Fruit fly (Drosophila melanogaster) whole organism, embryonic: ENCODE measurements around the gene CG11267.

Experiments
- CG10654 ChIP-seq: fragments of 200-800 bp; sonication (Bioruptor generic); optimal IDR thresholded peaks from 2 replicates; lab custom pipeline; 2016; ENCODE audit warnings: missing biosample characterization, missing genetic modification characterization
- CG10959 ChIP-seq: fragments of 200-800 bp; sonication (Bioruptor generic); IDR thresholded peaks from 2 replicates; pipeline ENCODE4 v1.3.6; 2022; ENCODE audit warnings: missing biosample characterization, missing genetic modification characterization
- CG11560 ChIP-seq: fragments of 200-800 bp; sonication (Bioruptor generic); IDR thresholded peaks from 3 replicates; pipeline ENCODE4 v1.3.6; 2022; ENCODE audit warnings: missing biosample characterization, missing genetic modification characterization
- CG11696 ChIP-seq: fragments of 200-800 bp; sonication (Bioruptor generic); IDR thresholded peaks from 2 replicates; pipeline ENCODE4 v1.3.6; 2022; ENCODE audit warnings: missing biosample characterization, missing genetic modification characterization
- CG12219 ChIP-seq: fragments of 200-800 bp; sonication (Bioruptor generic); optimal IDR thresholded peaks from 3 replicates; lab custom pipeline; 2018; ENCODE audit warnings: missing biosample characterization, mild to moderate bottlenecking, missing genetic modification characterization
- CG13624 ChIP-seq: fragments of 200-800 bp; sonication (Bioruptor generic); optimal IDR thresholded peaks from 2 replicates; lab custom pipeline; 2016; ENCODE audit warnings: missing biosample characterization, missing genetic modification characterization
- CG13775 ChIP-seq: fragments of 200-800 bp; sonication (Bioruptor generic); optimal IDR thresholded peaks from 3 replicates; lab custom pipeline; 2017; ENCODE audit warnings: missing biosample characterization, mild to moderate bottlenecking, missing genetic modification characterization
- CG14860 ChIP-seq: fragments of 200-800 bp; sonication (Bioruptor generic); IDR thresholded peaks from 3 replicates; pipeline ENCODE4 v1.3.6; 2022; ENCODE audit warnings: missing biosample characterization, missing genetic modification characterization; ENCODE audit not compliant: partially characterized antibody
- CG15073 ChIP-seq: fragments of 200-800 bp; sonication (Bioruptor generic); optimal IDR thresholded peaks from 2 replicates; lab custom pipeline; 2016; ENCODE audit warnings: missing biosample characterization, missing genetic modification characterization
- CG1603 ChIP-seq: fragments of 200-800 bp; sonication (Bioruptor generic); optimal IDR thresholded peaks from 2 replicates; lab custom pipeline; 2019; ENCODE audit warnings: missing biosample characterization, mild to moderate bottlenecking, missing genetic modification characterization, moderate library complexity
- CG16815 ChIP-seq: fragments of 200-800 bp; sonication (Bioruptor generic); optimal IDR thresholded peaks from 3 replicates; lab custom pipeline; 2017; ENCODE audit warnings: missing biosample characterization, mild to moderate bottlenecking, missing genetic modification characterization
- CG17361 ChIP-seq: fragments of 200-800 bp; sonication (Bioruptor generic); IDR thresholded peaks from 3 replicates; pipeline ENCODE4 v1.3.6; 2022; ENCODE audit warnings: missing biosample characterization, missing genetic modification characterization
- CG1792 ChIP-seq: fragments of 200-800 bp; sonication (Bioruptor generic); optimal IDR thresholded peaks from 2 replicates; lab custom pipeline; 2016; ENCODE audit warnings: missing biosample characterization, missing genetic modification characterization
- CG2120 ChIP-seq: fragments of 200-800 bp; sonication (Bioruptor generic); optimal IDR thresholded peaks from 3 replicates; lab custom pipeline; 2016; ENCODE audit warnings: missing biosample characterization, missing genetic modification characterization
- CG30403 ChIP-seq: fragments of 200-800 bp; sonication (Bioruptor generic); optimal IDR thresholded peaks from 3 replicates; lab custom pipeline; 2016; ENCODE audit warnings: missing biosample characterization, missing genetic modification characterization
- CG32532 ChIP-seq: fragments of 200-800 bp; sonication (Bioruptor generic); IDR thresholded peaks from 2 replicates; pipeline ENCODE4 v1.3.6; 2022; ENCODE audit warnings: missing biosample characterization, missing genetic modification characterization
- CG3281 ChIP-seq: fragments of 200-800 bp; sonication (Bioruptor generic); optimal IDR thresholded peaks from 3 replicates; lab custom pipeline; 2017; ENCODE audit warnings: missing biosample characterization, mild to moderate bottlenecking, missing genetic modification characterization
- CG34224 ChIP-seq: fragments of 200-800 bp; sonication (Bioruptor generic); IDR thresholded peaks from 3 replicates; pipeline ENCODE4 v1.3.6; 2022; ENCODE audit warnings: missing biosample characterization, missing genetic modification characterization; ENCODE audit not compliant: partially characterized antibody
- CG4617 ChIP-seq: fragments of 200-800 bp; sonication (Bioruptor generic); optimal IDR thresholded peaks from 3 replicates; lab custom pipeline; 2016; ENCODE audit warnings: missing biosample characterization, missing genetic modification characterization, borderline replicate concordance
- CG5245 ChIP-seq: fragments of 200-800 bp; sonication (Bioruptor generic); optimal IDR thresholded peaks from 3 replicates; lab custom pipeline; 2016; ENCODE audit warnings: missing biosample characterization, missing genetic modification characterization
- CG6254 ChIP-seq: fragments of 200-800 bp; sonication (Bioruptor generic); optimal IDR thresholded peaks from 3 replicates; lab custom pipeline; 2017; ENCODE audit warnings: mild to moderate bottlenecking, missing biosample characterization, missing genetic modification reagents, missing genetic modification characterization
- CG8944 ChIP-seq: fragments of 200-800 bp; sonication (Bioruptor generic); optimal IDR thresholded peaks from 3 replicates; lab custom pipeline; 2016; ENCODE audit warnings: missing biosample characterization, missing genetic modification characterization
- CrebB ChIP-seq: fragments of 200-800 bp; sonication (Bioruptor generic); optimal IDR thresholded peaks from 3 replicates; lab custom pipeline; 2018; ENCODE audit warnings: missing biosample characterization, mild to moderate bottlenecking, missing genetic modification characterization
- Dll ChIP-seq: fragments of 200-800 bp; sonication (Bioruptor generic); IDR thresholded peaks from 4 replicates; pipeline ENCODE4 v1.3.6; 2022; ENCODE audit warnings: missing biosample characterization, missing genetic modification characterization; ENCODE audit not compliant: partially characterized antibody
- E2f1 ChIP-seq: fragments of 200-800 bp; sonication (Bioruptor generic); IDR thresholded peaks from 2 replicates; pipeline ENCODE4 v1.3.6; 2022; ENCODE audit warnings: missing biosample characterization, missing genetic modification characterization
- Ets65A ChIP-seq: fragments of 200-800 bp; sonication (Bioruptor generic); peaks from one replicate; lab custom pipeline; 2016; ENCODE audit warnings: missing biosample characterization, missing genetic modification characterization
- HHEX ChIP-seq: fragments of 200-800 bp; sonication (Bioruptor generic); optimal IDR thresholded peaks from 3 replicates; lab custom pipeline; 2017; ENCODE audit warnings: missing biosample characterization, mild to moderate bottlenecking, missing genetic modification characterization, missing genetic modification reagents
- Hmx ChIP-seq: fragments of 200-800 bp; sonication (Bioruptor generic); optimal IDR thresholded peaks from 2 replicates; lab custom pipeline; 2016; ENCODE audit warnings: missing biosample characterization, missing genetic modification characterization
- NC2α ChIP-seq: fragments of 200-800 bp; sonication (Bioruptor generic); optimal IDR thresholded peaks from 2 replicates; lab custom pipeline; 2016; ENCODE audit warnings: missing biosample characterization, missing genetic modification characterization
- NFAT ChIP-seq: fragments of 200-800 bp; sonication (Bioruptor generic); IDR thresholded peaks from 2 replicates; pipeline ENCODE4 v1.3.6; 2022; ENCODE audit warnings: missing biosample characterization, missing genetic modification characterization
- Spps ChIP-seq: fragments of 200-800 bp; sonication (Bioruptor generic); optimal IDR thresholded peaks from 2 replicates; lab custom pipeline; 2018; ENCODE audit warnings: missing biosample characterization, mild to moderate bottlenecking, missing genetic modification characterization
- abd-A ChIP-seq: fragments of 200-800 bp; sonication (Bioruptor generic); optimal IDR thresholded peaks from 3 replicates; lab custom pipeline; 2019; ENCODE audit warnings: missing biosample characterization, mild to moderate bottlenecking, missing genetic modification characterization, moderate library complexity
- croc ChIP-seq: fragments of 200-800 bp; sonication (Bioruptor generic); conservative IDR thresholded peaks from 3 replicates; pipeline ENCODE4 v1.3.6; 2022; ENCODE audit warnings: missing biosample characterization, missing genetic modification characterization
- crp ChIP-seq, 2 experiments: fragments of 200-800 bp; sonication (Bioruptor generic); optimal IDR thresholded peaks; 2 replicates in 1 of 2; 3 replicates in 1 of 2; lab custom pipeline; 2017; ENCODE audit warnings: missing biosample characterization in 2 of 2, missing genetic modification characterization in 2 of 2, mild to moderate bottlenecking in 1 of 2, moderate library complexity in 1 of 2
- disco-r ChIP-seq: fragments of 200-800 bp; sonication (Bioruptor generic); optimal IDR thresholded peaks from 2 replicates; lab custom pipeline; 2016; ENCODE audit warnings: missing biosample characterization, missing genetic modification characterization
- fd96Cb ChIP-seq: fragments of 200-800 bp; sonication (Bioruptor generic); optimal IDR thresholded peaks from 2 replicates; lab custom pipeline; 2018; ENCODE audit warnings: missing biosample characterization, mild to moderate bottlenecking, missing genetic modification characterization, moderate library complexity
- grn ChIP-seq: fragments of 200-800 bp; sonication (Bioruptor generic); optimal IDR thresholded peaks from 3 replicates; lab custom pipeline; 2017; ENCODE audit warnings: missing biosample characterization, missing genetic modification characterization
- gro ChIP-seq: fragments of 200-800 bp; sonication (Bioruptor generic); optimal IDR thresholded peaks from 2 replicates; lab custom pipeline; 2016; ENCODE audit warnings: missing biosample characterization, missing genetic modification characterization
- gt ChIP-seq: fragments of 200-800 bp; sonication (Bioruptor generic); IDR thresholded peaks from 2 replicates; pipeline ENCODE4 v1.3.6; 2022; ENCODE audit warnings: missing biosample characterization, missing genetic modification characterization
- ham ChIP-seq: fragments of 200-800 bp; sonication (Bioruptor generic); IDR thresholded peaks from 2 replicates; pipeline ENCODE4 v1.3.6; 2022; ENCODE audit warnings: missing biosample characterization, missing genetic modification characterization
- hbn ChIP-seq: fragments of 200-800 bp; sonication (Bioruptor generic); IDR thresholded peaks from 2 replicates; pipeline ENCODE4 v1.3.6; 2022; ENCODE audit warnings: missing biosample characterization, missing genetic modification characterization; ENCODE audit not compliant: partially characterized antibody
- lmd ChIP-seq: fragments of 200-800 bp; sonication (Bioruptor generic); IDR thresholded peaks from 2 replicates; pipeline ENCODE4 v1.3.6; 2022; ENCODE audit warnings: missing biosample characterization, missing genetic modification characterization
- mld ChIP-seq: fragments of 200-800 bp; sonication (Bioruptor generic); IDR thresholded peaks from 3 replicates; pipeline ENCODE4 v1.3.6; 2022; ENCODE audit warnings: missing biosample characterization, missing genetic modification characterization; ENCODE audit not compliant: partially characterized antibody
- onecut ChIP-seq: fragments of 200-800 bp; sonication (Bioruptor generic); IDR thresholded peaks from 2 replicates; pipeline ENCODE4 v1.3.6; 2022; ENCODE audit warnings: missing biosample characterization, missing genetic modification characterization
- peb ChIP-seq: fragments of 200-800 bp; sonication (Bioruptor generic); IDR thresholded peaks from 2 replicates; pipeline ENCODE4 v1.3.6; 2022; ENCODE audit warnings: missing biosample characterization, missing genetic modification characterization
- pfk ChIP-seq: fragments of 200-800 bp; sonication (Bioruptor generic); optimal IDR thresholded peaks from 2 replicates; lab custom pipeline; 2018; ENCODE audit warnings: missing biosample characterization, mild to moderate bottlenecking, missing genetic modification characterization, moderate library complexity
- ranshi ChIP-seq: fragments of 200-800 bp; sonication (Bioruptor generic); IDR thresholded peaks from 2 replicates; pipeline ENCODE4 v1.3.6; 2022; ENCODE audit warnings: missing biosample characterization, missing genetic modification characterization
- ssp ChIP-seq: fragments of 200-800 bp; sonication (Bioruptor generic); IDR thresholded peaks from 2 replicates; pipeline ENCODE4 v1.3.6; 2022; ENCODE audit warnings: missing biosample characterization, missing genetic modification characterization
- vfl ChIP-seq: fragments of 200-800 bp; sonication (Bioruptor generic); optimal IDR thresholded peaks from 2 replicates; lab custom pipeline; 2016; ENCODE audit warnings: missing biosample characterization, missing genetic modification characterization
- vnd ChIP-seq: fragments of 200-800 bp; sonication (Bioruptor generic); IDR thresholded peaks from 3 replicates; pipeline ENCODE4 v1.3.6; 2022; ENCODE audit warnings: missing biosample characterization, missing genetic modification characterization; ENCODE audit not compliant: partially characterized antibody

The CG11267 gene

DNA sequence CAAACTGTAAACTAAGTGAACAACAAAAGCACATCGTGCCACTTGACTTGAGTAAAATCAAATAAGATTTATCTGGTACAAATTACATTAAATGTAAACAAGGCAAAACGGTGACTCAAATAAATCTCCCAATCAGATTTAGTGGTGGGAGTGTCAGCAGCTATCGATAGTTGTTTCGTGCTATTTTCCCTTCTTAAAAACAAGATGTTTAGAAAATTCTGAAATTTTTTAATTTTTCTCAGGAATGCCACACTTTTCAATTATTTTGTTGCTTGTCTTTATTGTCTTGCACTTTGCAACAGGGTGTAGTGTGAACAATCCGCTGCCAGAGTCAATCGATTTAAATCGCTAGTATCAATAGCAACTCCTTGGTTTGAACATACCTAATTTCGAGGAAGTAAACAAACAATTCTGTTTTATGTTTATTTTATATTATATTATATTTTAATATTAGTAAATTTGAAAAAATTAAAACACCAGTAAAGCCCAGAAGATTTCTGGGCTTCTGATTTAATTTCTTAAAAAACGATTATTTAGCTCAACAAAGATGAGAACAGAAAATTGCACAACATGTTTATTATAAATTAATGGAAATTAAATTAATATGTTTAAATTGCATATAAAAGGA is 541 bp upstream of the CG11267 start, which contains the start of gene MICAL-like (continued):
- TF ChIP-seq ranshi (peak; percentile 40), ssp (GFP tag; lab: Robert Waterston, UW) (peak; percentile 61), fd96Cb (tag; lab: Kevin White, UChicago) (no peak), CG12219 (GFP tag; lab: Kevin White, UChicago) (no peak), CG16815 (GFP tag; lab: Kevin White, UChicago) (no peak), gro (GFP tag; lab: Kevin White, UChicago) (peak; percentile 37), HHEX (GFP tag; lab: Kevin White, UChicago) (no peak), Dll (GFP tag; lab: Robert Waterston, UW) (peak; percentile 94), onecut (GFP tag; lab: Robert Waterston, UW) (no peak), CG6254 (GFP tag; lab: Kevin White, UChicago) (no peak), disco-r (no peak), gt (GFP tag; lab: Robert Waterston, UW) (no peak), E2f1 (GFP tag; lab: Robert Waterston, UW) (no peak; the same call in 1 of the 2 replicates), abd-A (no peak), CG13624 (GFP tag; lab: Kevin White, UChicago) (peak; percentile 21), vfl (GFP tag; lab: Kevin White, UChicago) (no peak), CG10654 (GFP tag; lab: Kevin White, UChicago) (no peak), grn (GFP tag; lab: Kevin White, UChicago) (peak; percentile 18), CG30403 (GFP tag; lab: Kevin White, UChicago) (no peak), ham (GFP tag; lab: Robert Waterston, UW) (no peak), CG4617 (peak; percentile 6), CG32532 (GFP tag; lab: Robert Waterston, UW) (peak; percentile 64), NC2α (GFP tag; lab: Kevin White, UChicago) (no peak), CrebB (tag; lab: Kevin White, UChicago) (no peak), NFAT (GFP tag; lab: Robert Waterston, UW) (peak; percentile 50; the same call in 1 of the 2 replicates), peb (no peak), CG5245 (GFP tag; lab: Kevin White, UChicago) (peak; percentile 13), CG11560 (tag; lab: Robert Waterston, UW) (no peak), CG15073 (GFP tag; lab: Kevin White, UChicago) (peak; percentile 2), CG2120 (GFP tag; lab: Kevin White, UChicago) (peak; percentile 33), Ets65A (GFP tag; lab: Kevin White, UChicago) (peak; percentile 44), CG11696 (GFP tag; lab: Robert Waterston, UW) (no peak), pfk (GFP tag; lab: Kevin White, UChicago) (no peak), CG14860 (peak; percentile 77), croc (GFP tag; lab: Robert Waterston, UW) (no peak), CG8944 (peak; percentile 2), Spps (tag; lab: Kevin White, UChicago) (no peak), CG3281 (GFP tag; lab: Kevin White, UChicago) (no peak), CG10959 (GFP tag; lab: Robert Waterston, UW) (peak; percentile 23; the same call in 1 of the 2 replicates), CG17361 (GFP tag; lab: Robert Waterston, UW) (no peak; the same call in 2 of the 3 replicates), lmd (GFP tag; lab: Robert Waterston, UW) (peak; percentile 9; the same call in 1 of the 2 replicates), mld (GFP tag; lab: Robert Waterston, UW) (peak; percentile 68; the same call in 1 of the 3 replicates), CG1603 (tag; lab: Kevin White, UChicago) (peak; percentile 43), hbn (peak; percentile 88), vnd (peak; percentile 89), Hmx (no peak), CG13775 (GFP tag; lab: Kevin White, UChicago) (no peak), crp (GFP tag; optimal IDR thresholded peaks at IDR 0.05; lab: Kevin White, UChicago) (no peak), CG1792 (GFP tag; lab: Kevin White, UChicago) (no peak), CG34224 (GFP tag; lab: Robert Waterston, UW) (peak; percentile 79)
